Worm (Caenorhabditis elegans) whole organism, mixed stage, embryonic: ENCODE results near the gene C13G5.2.

Experiments used
- blmp-1 ChIP-seq: fragments of 150-350 bp; optimal IDR thresholded peaks from 2 replicates; lab custom pipeline; 2014; ENCODE audit warnings: missing biosample characterization, missing genetic modification characterization
- ces-1 ChIP-seq: fragments of 150-350 bp; optimal IDR thresholded peaks from 2 replicates; lab custom pipeline; 2014; ENCODE audit warnings: missing biosample characterization, missing genetic modification reagents, missing genetic modification characterization
- elt-1 ChIP-seq: sonication (generic microtip); optimal IDR thresholded peaks from 2 replicates; lab custom pipeline; 2017; ENCODE audit warnings: missing genetic modification characterization, mild to moderate bottlenecking, missing compliant biosample characterization, antibody characterized with exemption, moderate library complexity, borderline replicate concordance; ENCODE audit not compliant: insufficient read depth
- elt-3 ChIP-seq: fragments of 150-350 bp; optimal IDR thresholded peaks from 2 replicates; lab custom pipeline; 2014; ENCODE audit warnings: missing biosample characterization, missing genetic modification characterization
- nhr-12 ChIP-seq: fragments of 150-350 bp; optimal IDR thresholded peaks from 2 replicates; lab custom pipeline; 2014; ENCODE audit warnings: missing biosample characterization, missing genetic modification characterization
- nhr-28 ChIP-seq: fragments of 150-350 bp; optimal IDR thresholded peaks from 2 replicates; lab custom pipeline; 2014; ENCODE audit warnings: missing biosample characterization, missing genetic modification characterization
- nhr-76 ChIP-seq: sonication (generic microtip); optimal IDR thresholded peaks from 2 replicates; lab custom pipeline; 2017; ENCODE audit warnings: missing biosample characterization, missing genetic modification characterization
- snpc-4 ChIP-seq: fragments of 150-350 bp; optimal IDR thresholded peaks from 2 replicates; lab custom pipeline; 2014; ENCODE audit warnings: missing biosample characterization, missing genetic modification characterization
- unc-120 ChIP-seq: sonication (generic microtip); optimal IDR thresholded peaks from 2 replicates; lab custom pipeline; 2017; ENCODE audit warnings: missing genetic modification characterization, missing compliant biosample characterization; ENCODE audit not compliant: poor library complexity, severe bottlenecking
- unc-62 ChIP-seq: fragments of 150-350 bp; optimal IDR thresholded peaks from 2 replicates; lab custom pipeline; 2014; ENCODE audit warnings: missing biosample characterization, missing genetic modification reagents, missing genetic modification characterization
- zip-8 ChIP-seq: fragments of 150-350 bp; optimal IDR thresholded peaks from 2 replicates; lab custom pipeline; 2014; ENCODE audit warnings: missing biosample characterization, missing genetic modification characterization

DNA sequence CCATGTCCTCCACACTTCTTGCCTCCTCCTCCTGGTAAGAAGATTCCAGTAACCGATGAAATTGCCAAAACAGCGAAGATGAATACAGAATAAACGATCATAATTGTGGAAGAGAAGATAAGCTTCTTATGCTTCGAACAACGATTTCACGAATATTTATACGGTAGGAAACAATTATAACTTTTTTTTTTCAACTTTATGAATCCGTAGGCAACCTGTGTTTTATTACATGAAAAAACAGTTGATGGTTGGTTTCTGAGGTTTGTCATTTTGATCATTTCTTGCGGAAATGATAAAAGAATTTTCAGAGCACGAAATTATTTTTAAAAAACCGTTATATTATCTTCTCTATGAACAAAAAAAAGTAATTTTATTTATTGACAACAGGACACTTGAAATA lies 27.4 kb downstream of the C13G5.2 start, which contains the start of gene fipr-16:
- TF ChIP-seq nhr-12 (tag; lab: Kevin White, UChicago), result no peak
- no peak for TF ChIP-seq ces-1 (GFP tag; lab: Kevin White, UChicago)
- no peak for TF ChIP-seq unc-62 (GFP tag; lab: Kevin White, UChicago)
- no peak for TF ChIP-seq nhr-76 (tag; lab: Kevin White, UChicago)
- no peak for TF ChIP-seq elt-3 (tag; lab: Kevin White, UChicago)
- TF ChIP-seq snpc-4 (tag; lab: Kevin White, UChicago), result no peak
- no peak for TF ChIP-seq nhr-28 (tag; lab: Kevin White, UChicago)
- no peak for TF ChIP-seq unc-120
- no peak for TF ChIP-seq zip-8 (tag; lab: Kevin White, UChicago)
- TF ChIP-seq blmp-1 (tag; lab: Kevin White, UChicago), result no peak
- no peak for TF ChIP-seq elt-1 (tag; lab: Kevin White, UChicago)
